Fruit fly (Drosophila melanogaster) whole organism, wandering third instar larva: ENCODE data around the gene CG7509.

ENCODE experiments used
- Abd-B ChIP-seq: fragments of >200 bp; optimal IDR thresholded peaks from 2 replicates; lab custom pipeline; 2017; ENCODE audit warnings: missing biosample characterization, missing genetic modification characterization
- CG32264 ChIP-seq: fragments of 200-800 bp; sonication (Bioruptor generic); optimal IDR thresholded peaks from 2 replicates; lab custom pipeline; 2016; ENCODE audit warnings: missing biosample characterization, missing genetic modification characterization
- CG9705 ChIP-seq: fragments of 200-800 bp; sonication (Bioruptor generic); optimal IDR thresholded peaks from 2 replicates; lab custom pipeline; 2018; ENCODE audit warnings: missing biosample characterization, mild to moderate bottlenecking, missing genetic modification characterization
- CrebA ChIP-seq: fragments of 200-800 bp; sonication (Bioruptor generic); optimal IDR thresholded peaks from 2 replicates; lab custom pipeline; 2016; ENCODE audit warnings: missing biosample characterization, mild to moderate bottlenecking, missing genetic modification characterization, borderline replicate concordance
- Dfd ChIP-seq: fragments of >200 bp; optimal IDR thresholded peaks from 2 replicates; lab custom pipeline; 2017; ENCODE audit warnings: missing biosample characterization, missing genetic modification characterization
- GATAd ChIP-seq: sonication (Bioruptor generic); optimal IDR thresholded peaks from 2 replicates; lab custom pipeline; 2016; ENCODE audit warnings: missing biosample characterization, missing genetic modification characterization
- HLH106 ChIP-seq: fragments of 200-800 bp; optimal IDR thresholded peaks from 3 replicates; lab custom pipeline; 2019; ENCODE audit warnings: missing biosample characterization, mild to moderate bottlenecking, missing genetic modification characterization, moderate library complexity
- Hnf4 ChIP-seq: fragments of 200-800 bp; sonication (Bioruptor generic); optimal IDR thresholded peaks from 2 replicates; lab custom pipeline; 2016; ENCODE audit warnings: missing biosample characterization, mild to moderate bottlenecking, missing genetic modification characterization
- Hr78 ChIP-seq: fragments of >200 bp; optimal IDR thresholded peaks from 2 replicates; lab custom pipeline; 2017; ENCODE audit warnings: missing biosample characterization, missing genetic modification characterization
- Hr83 ChIP-seq: fragments of 200-300 bp; sonication (Bioruptor generic); optimal IDR thresholded peaks from 2 replicates; lab custom pipeline; 2016; ENCODE audit warnings: missing biosample characterization, mild to moderate bottlenecking, missing genetic modification characterization, moderate library complexity; ENCODE audit not compliant: poor library complexity, severe bottlenecking
- Jra ChIP-seq: sonication (Bioruptor generic); optimal IDR thresholded peaks from 2 replicates; lab custom pipeline; 2016; ENCODE audit warnings: missing biosample characterization, missing genetic modification characterization
- Mio ChIP-seq: sonication (Bioruptor generic); optimal IDR thresholded peaks from 2 replicates; lab custom pipeline; 2016; ENCODE audit warnings: missing biosample characterization, missing genetic modification characterization
- Myc ChIP-seq: fragments of >200 bp; optimal IDR thresholded peaks from 2 replicates; lab custom pipeline; 2017
- N ChIP-seq: fragments of >200 bp; optimal IDR thresholded peaks from 2 replicates; lab custom pipeline; 2018; ENCODE audit warnings: missing biosample characterization, missing external identifiers, missing genetic modification characterization
- OdsH ChIP-seq: fragments of 200-800 bp; sonication (Bioruptor generic); optimal IDR thresholded peaks from 2 replicates; lab custom pipeline; 2016; ENCODE audit warnings: missing biosample characterization, mild to moderate bottlenecking, missing genetic modification characterization
- Rel ChIP-seq, 2 experiments: fragments of 200-800 bp; sonication (Bioruptor generic) in 1 of 2; optimal IDR thresholded peaks; 2 replicates in 1 of 2; 3 replicates in 1 of 2; lab custom pipeline; 2016 to 2019; ENCODE audit warnings: mild to moderate bottlenecking in 2 of 2, missing biosample characterization in 2 of 2, missing genetic modification characterization in 2 of 2, moderate library complexity in 1 of 2
- Sp1 ChIP-seq: fragments of 200-800 bp; sonication (Bioruptor generic); optimal IDR thresholded peaks from 3 replicates; lab custom pipeline; 2019; ENCODE audit warnings: missing biosample characterization, mild to moderate bottlenecking, missing genetic modification characterization, moderate library complexity
- Vsx2 ChIP-seq: fragments of 200-300, 225-300 bp; sonication (Bioruptor generic); optimal IDR thresholded peaks from 2 replicates; lab custom pipeline; 2018; ENCODE audit warnings: missing biosample characterization, missing genetic modification characterization; ENCODE audit not compliant: partially characterized antibody
- br ChIP-seq: fragments of 200-800 bp; sonication (Bioruptor generic); optimal IDR thresholded peaks from 2 replicates; lab custom pipeline; 2016; ENCODE audit warnings: missing biosample characterization, missing genetic modification characterization
- brk ChIP-seq: fragments of 200-800 bp; sonication (Bioruptor generic); optimal IDR thresholded peaks from 2 replicates; lab custom pipeline; 2016; ENCODE audit warnings: missing biosample characterization, mild to moderate bottlenecking, missing genetic modification characterization
- dmrt93B ChIP-seq: fragments of 200-800 bp; sonication (Bioruptor generic); optimal IDR thresholded peaks from 2 replicates; lab custom pipeline; 2018; ENCODE audit warnings: missing biosample characterization, mild to moderate bottlenecking, missing genetic modification characterization
- dsf ChIP-seq: sonication (Bioruptor generic); optimal IDR thresholded peaks from 2 replicates; lab custom pipeline; 2016; ENCODE audit warnings: missing biosample characterization, missing genetic modification characterization, borderline replicate concordance
- ey ChIP-seq: fragments of 200-800 bp; sonication (Bioruptor generic); optimal IDR thresholded peaks from 2 replicates; lab custom pipeline; 2016; ENCODE audit warnings: missing biosample characterization, missing genetic modification characterization
- foxo ChIP-seq, 2 experiments: fragments of 200-800 bp; sonication (Bioruptor generic); optimal IDR thresholded peaks; 2 replicates in 1 of 2; 3 replicates in 1 of 2; lab custom pipeline; 2016 to 2017; ENCODE audit warnings: missing biosample characterization in 2 of 2, missing genetic modification characterization in 2 of 2
- fru ChIP-seq: fragments of 200-800 bp; sonication (Bioruptor generic); optimal IDR thresholded peaks from 3 replicates; lab custom pipeline; 2016; ENCODE audit warnings: missing biosample characterization, mild to moderate bottlenecking, missing genetic modification characterization
- h ChIP-seq: fragments of 200-800 bp; sonication (Bioruptor generic); optimal IDR thresholded peaks from 3 replicates; lab custom pipeline; 2016; ENCODE audit warnings: missing biosample characterization, mild to moderate bottlenecking, missing genetic modification characterization
- jim ChIP-seq: fragments of 175-275, 200-325 bp; sonication (Bioruptor generic); optimal IDR thresholded peaks from 2 replicates; lab custom pipeline; 2016; ENCODE audit warnings: missing biosample characterization, mild to moderate bottlenecking, missing genetic modification characterization
- lola ChIP-seq: fragments of >200 bp; optimal IDR thresholded peaks from 2 replicates; lab custom pipeline; 2017; ENCODE audit warnings: missing biosample characterization, missing genetic modification characterization
- pan ChIP-seq: fragments of >200 bp; optimal IDR thresholded peaks from 2 replicates; lab custom pipeline; 2017
- psq ChIP-seq: fragments of 200-800 bp; sonication (Bioruptor generic); optimal IDR thresholded peaks from 3 replicates; lab custom pipeline; 2017; ENCODE audit warnings: missing biosample characterization, mild to moderate bottlenecking, missing genetic modification characterization, moderate library complexity
- rgr ChIP-seq: fragments of 200-800 bp; sonication (Bioruptor generic); optimal IDR thresholded peaks from 3 replicates; lab custom pipeline; 2016; ENCODE audit warnings: missing biosample characterization, mild to moderate bottlenecking, missing genetic modification characterization
- sage ChIP-seq: fragments of 200-800 bp; sonication (Bioruptor generic); optimal IDR thresholded peaks from 2 replicates; lab custom pipeline; 2016; ENCODE audit warnings: missing biosample characterization, mild to moderate bottlenecking, missing genetic modification characterization
- sv ChIP-seq: fragments of 200-800 bp; sonication (Bioruptor generic); optimal IDR thresholded peaks from 3 replicates; lab custom pipeline; 2016; ENCODE audit warnings: missing biosample characterization, missing genetic modification characterization
- tai ChIP-seq: sonication (Bioruptor generic); optimal IDR thresholded peaks from 2 replicates; lab custom pipeline; 2016; ENCODE audit warnings: missing biosample characterization, missing genetic modification characterization
- usp ChIP-seq: fragments of >200 bp; optimal IDR thresholded peaks from 2 replicates; lab custom pipeline; 2017; ENCODE audit warnings: missing biosample characterization, missing genetic modification characterization
- woc ChIP-seq: sonication (Bioruptor generic); optimal IDR thresholded peaks from 2 replicates; lab custom pipeline; 2016; ENCODE audit warnings: missing biosample characterization, mild to moderate bottlenecking, missing genetic modification characterization

Gene CG7509

dm6 chr3L:4824356-4825138 is 19.5 kb upstream of the CG7509 start:
- peak; percentile 91 for TF ChIP-seq br (GFP tag; lab: Kevin White, UChicago)
- peak; percentile 59 for TF ChIP-seq Jra (GFP tag; lab: Kevin White, UChicago)
- no peak for TF ChIP-seq Vsx2 (GFP tag; lab: Kevin White, UChicago)
- peak; percentile 56 for TF ChIP-seq CG9705 (GFP tag; lab: Kevin White, UChicago)
- TF ChIP-seq Hr83 (GFP tag; lab: Kevin White, UChicago): no peak
- TF ChIP-seq GATAd (GFP tag; lab: Kevin White, UChicago): no peak
- no peak for TF ChIP-seq jim (GFP tag; lab: Kevin White, UChicago)
- peak; percentile 82 for TF ChIP-seq CG32264 (GFP tag; lab: Kevin White, UChicago)
- no peak for TF ChIP-seq dsf (GFP tag; lab: Kevin White, UChicago)
- TF ChIP-seq tai: no peak
- no peak for TF ChIP-seq usp (GFP tag; lab: Kevin White, UChicago)
- TF ChIP-seq OdsH (GFP tag; lab: Kevin White, UChicago): peak; percentile 95
- TF ChIP-seq foxo (GFP tag; optimal IDR thresholded peaks at IDR 0.05; lab: Kevin White, UChicago): peak; percentile 71 to 95
- peak; percentile 94 for TF ChIP-seq h (GFP tag; lab: Kevin White, UChicago)
- TF ChIP-seq CrebA: no peak
- no peak for TF ChIP-seq Hnf4 (GFP tag; lab: Kevin White, UChicago)
- TF ChIP-seq dmrt93B (GFP tag; lab: Kevin White, UChicago): no peak
- peak; percentile 92 for TF ChIP-seq fru (GFP tag; lab: Kevin White, UChicago)
- no peak for TF ChIP-seq lola
- TF ChIP-seq Abd-B (GFP tag; lab: Kevin White, UChicago): no peak
- TF ChIP-seq ey: peak; percentile 92
- no peak for TF ChIP-seq brk (GFP tag; lab: Kevin White, UChicago)
- peak; percentile 96 for TF ChIP-seq sv (GFP tag; lab: Kevin White, UChicago)
- TF ChIP-seq Sp1 (GFP tag; lab: Kevin White, UChicago): peak; percentile 89
- TF ChIP-seq pan: no peak
- no peak for TF ChIP-seq Dfd (GFP tag; lab: Kevin White, UChicago)
- TF ChIP-seq N (GFP tag; lab: Kevin White, UChicago): no peak
- peak; percentile 53 for TF ChIP-seq Rel (GFP tag; optimal IDR thresholded peaks at IDR 0.05; lab: Kevin White, UChicago)
- peak; percentile 30 for TF ChIP-seq Rel (tag; optimal IDR thresholded peaks at IDR 0.05; lab: Kevin White, UChicago)
- TF ChIP-seq Myc (lab: Kevin White, UChicago): no peak
- peak; percentile 93 for TF ChIP-seq rgr (GFP tag; lab: Kevin White, UChicago)
- TF ChIP-seq Hr78 (GFP tag; lab: Kevin White, UChicago): no peak
- TF ChIP-seq sage: peak; percentile 94
- TF ChIP-seq HLH106 (tag; lab: Kevin White, UChicago): peak; percentile 89
- peak; percentile 86 for TF ChIP-seq psq
- TF ChIP-seq woc: peak; percentile 95
- TF ChIP-seq Mio (GFP tag; lab: Kevin White, UChicago): no peak

- TF ChIP-seq h (GFP tag; lab: Kevin White, UChicago): no peak
- TF ChIP-seq br (GFP tag; lab: Kevin White, UChicago): no peak
- no peak for TF ChIP-seq Abd-B (GFP tag; lab: Kevin White, UChicago)
- TF ChIP-seq CG32264 (GFP tag; lab: Kevin White, UChicago): no peak
- no peak for TF ChIP-seq CrebA
- no peak for TF ChIP-seq ey
- no peak for TF ChIP-seq brk (GFP tag; lab: Kevin White, UChicago)
- TF ChIP-seq N (GFP tag; lab: Kevin White, UChicago): no peak
- TF ChIP-seq rgr (GFP tag; lab: Kevin White, UChicago): no peak
- TF ChIP-seq HLH106 (tag; lab: Kevin White, UChicago): no peak
- no peak for TF ChIP-seq foxo (GFP tag; optimal IDR thresholded peaks at IDR 0.05; lab: Kevin White, UChicago)
- TF ChIP-seq GATAd (GFP tag; lab: Kevin White, UChicago): no peak
Observed at dm6 chr3L:4814184-4814583, 9.1 kb upstream of the CG7509 start.

- no peak for TF ChIP-seq CG32264 (GFP tag; lab: Kevin White, UChicago)
- TF ChIP-seq, all 38 proteins: peak for 0
Observed at dm6 chr3L:4807306-4807705, 2.2 kb upstream of the CG7509 start, which contains the start of gene CG18808. Gene CG18808, minus strand, starts transcription at chr3L:4807406.
